Fruit fly (Drosophila melanogaster): ENCODE measurements around the gene bigmax.

bigmax gene

DNA sequence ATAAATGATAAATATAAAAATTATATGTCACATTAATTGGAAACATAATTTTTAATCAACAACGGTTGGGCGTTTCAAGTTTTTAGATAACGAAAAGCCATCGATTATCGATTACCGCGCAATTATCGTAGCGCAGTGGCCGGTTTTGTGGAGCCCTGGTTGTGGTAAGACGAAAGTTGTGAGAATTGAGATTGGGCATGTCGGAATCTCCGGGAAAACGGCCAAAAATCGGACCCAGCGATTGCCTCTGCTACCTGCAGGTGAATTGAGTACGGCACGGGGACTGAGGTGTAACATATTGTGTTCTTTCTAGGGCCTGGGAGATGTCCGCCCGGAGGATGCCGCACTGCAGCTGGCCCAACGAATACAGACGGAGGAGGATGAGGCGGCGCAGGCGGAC is 4.7 kb downstream of the bigmax start, which contains the start of gene CG3368:
TSS of gene CG3368 (plus strand) at position 136 of the 400 bp plus-strand sequence.
- TF ChIP-seq ham (GFP tag; IDR thresholded peaks at IDR 0.05) (no peak), CG17186 (GFP tag; optimal IDR thresholded peaks at IDR 0.05) (peak; percentile 57), Rx (GFP tag; IDR thresholded peaks at IDR 0.05) (no peak), CG6272 (GFP tag; IDR thresholded peaks at IDR 0.05) (no peak), kah (GFP tag; optimal IDR thresholded peaks at IDR 0.05) (no peak), CG12155 (GFP tag; optimal IDR thresholded peaks at IDR 0.05) (no peak), bbx (GFP tag; IDR thresholded peaks at IDR 0.05; ENCODE audit: partially characterized antibody) (peak; percentile 70), tio (GFP tag; optimal IDR thresholded peaks at IDR 0.05) (no peak), Asciz (GFP tag; optimal IDR thresholded peaks at IDR 0.05) (no peak), gsb (GFP tag; IDR thresholded peaks at IDR 0.05) (no peak), CG11247 (GFP tag; IDR thresholded peaks at IDR 0.05) (no peak), lilli (GFP tag; optimal IDR thresholded peaks at IDR 0.05) (no peak), CG4820 (GFP tag; optimal IDR thresholded peaks at IDR 0.05) (no peak), BtbVII (GFP tag; optimal IDR thresholded peaks at IDR 0.05) (no peak), CG6791 (GFP tag; IDR thresholded peaks at IDR 0.05; ENCODE audit: partially characterized antibody) (peak; percentile 73), CG8478 (optimal IDR thresholded peaks at IDR 0.05) (peak; percentile 28), Hr3 (GFP tag; optimal IDR thresholded peaks at IDR 0.05) (no peak), cas (GFP tag; IDR thresholded peaks at IDR 0.05) (no peak), Doc2 (GFP tag; IDR thresholded peaks at IDR 0.05) (no peak), CG3163 (GFP tag; optimal IDR thresholded peaks at IDR 0.05) (no peak), CG14441 (GFP tag; IDR thresholded peaks at IDR 0.05) (no peak), CG8290 (GFP tag; optimal IDR thresholded peaks at IDR 0.05) (no peak), CG8290 (tag; optimal IDR thresholded peaks at IDR 0.05) (peak in 1 of 2 experiments; percentile 32), her (GFP tag; optimal IDR thresholded peaks at IDR 0.05) (no peak), Hr78 (GFP tag; optimal IDR thresholded peaks at IDR 0.05) (no peak), PHDP (tag; optimal IDR thresholded peaks at IDR 0.05) (no peak), HmgD (GFP tag; optimal IDR thresholded peaks at IDR 0.05) (no peak), CG34224 (GFP tag; IDR thresholded peaks at IDR 0.05; ENCODE audit: partially characterized antibody) (peak; percentile 82), CG7745 (tag; optimal IDR thresholded peaks at IDR 0.05) (no peak), bcd (GFP tag; optimal IDR thresholded peaks at IDR 0.05) (no peak), ac (GFP tag; optimal IDR thresholded peaks at IDR 0.05) (no peak), Pdp1 (GFP tag; optimal IDR thresholded peaks at IDR 0.05) (no peak), Mes4 (GFP tag; optimal IDR thresholded peaks at IDR 0.05) (no peak), CG30020 (tag; optimal IDR thresholded peaks at IDR 0.05) (no peak), CG13296 (GFP tag; optimal IDR thresholded peaks at IDR 0.05) (no peak), CG6175 (GFP tag; IDR thresholded peaks at IDR 0.05) (no peak), CG13287 (GFP tag; IDR thresholded peaks at IDR 0.05; ENCODE audit: partially characterized antibody) (peak; percentile 71), Med (GFP tag) (peak; percentile 61), CG12769 (tag; optimal IDR thresholded peaks at IDR 0.05) (no peak), Opbp (GFP tag; IDR thresholded peaks at IDR 0.05; ENCODE audit: partially characterized antibody) (peak; percentile 75; the same call in 2 of the 3 replicates), CG11398 (GFP tag; optimal IDR thresholded peaks at IDR 0.05) (no peak), CG16813 (GFP tag; IDR thresholded peaks at IDR 0.05; ENCODE audit: partially characterized antibody) (peak; percentile 59; the same call in 2 of the 3 replicates), esg (GFP tag; conservative IDR thresholded peaks at IDR 0.05) (no peak), CG16779 (GFP tag; IDR thresholded peaks at IDR 0.05) (no peak), CG7963 (GFP tag; IDR thresholded peaks at IDR 0.05; ENCODE audit: partially characterized antibody) (peak; percentile 58), tna (GFP tag; IDR thresholded peaks at IDR 0.05; ENCODE audit: partially characterized antibody) (peak; percentile 63; the same call in 1 of the 2 replicates), Dip3 (GFP tag; optimal IDR thresholded peaks at IDR 0.05) (no peak), Nf-YA (GFP tag; IDR thresholded peaks at IDR 0.05) (no peak), ftz-f1 (GFP tag; optimal IDR thresholded peaks at IDR 0.05) (no peak), zen2 (GFP tag; IDR thresholded peaks at IDR 0.05; ENCODE audit: partially characterized antibody) (peak; percentile 59; the same call in 2 of the 3 replicates), CG10565 (GFP tag; optimal IDR thresholded peaks at IDR 0.05) (no peak)

Data from whole organism, embryonic.